Worm (Caenorhabditis elegans) whole organism, L1 larva: Measurements from ENCODE around the gene lmp-1.

Experiments used
- C04F5.9 ChIP-seq: sonication (generic microtip); optimal IDR thresholded peaks from 2 replicates; lab custom pipeline; 2016; ENCODE audit warnings: missing genetic modification characterization, missing compliant biosample characterization
- C16A3.4 ChIP-seq: fragments of 150-350 bp; optimal IDR thresholded peaks from 2 replicates; lab custom pipeline; 2014; ENCODE audit warnings: missing biosample characterization, missing genetic modification characterization
- C34B4.2 ChIP-seq: sonication (generic microtip); optimal IDR thresholded peaks from 2 replicates; lab custom pipeline; 2017; ENCODE audit warnings: mild to moderate bottlenecking, missing genetic modification characterization, missing compliant biosample characterization
- F16B12.6 ChIP-seq: fragments of 150-350 bp; optimal IDR thresholded peaks from 2 replicates; lab custom pipeline; 2014; ENCODE audit warnings: missing biosample characterization, missing genetic modification characterization
- Y116A8C.19 ChIP-seq: sonication (generic microtip); optimal IDR thresholded peaks from 2 replicates; lab custom pipeline; 2016; ENCODE audit warnings: missing compliant biosample characterization, missing genetic modification characterization, borderline replicate concordance
- aha-1 ChIP-seq: fragments of 150-350 bp; optimal IDR thresholded peaks from 2 replicates; lab custom pipeline; 2014; ENCODE audit warnings: missing biosample characterization, missing genetic modification characterization
- alr-1 ChIP-seq: fragments of 200-800 bp; sonication (Bioruptor generic); optimal IDR thresholded peaks from 2 replicates; lab custom pipeline; 2018; ENCODE audit warnings: borderline replicate concordance, mild to moderate bottlenecking, missing genetic modification characterization, missing compliant biosample characterization
- ama-1 ChIP-seq: fragments of 150-350 bp; optimal IDR thresholded peaks from 2 replicates; lab custom pipeline; 2014
- blmp-1 ChIP-seq: fragments of 150-350 bp; optimal IDR thresholded peaks from 2 replicates; lab custom pipeline; 2014; ENCODE audit warnings: missing biosample characterization, missing genetic modification characterization
- ceh-63 ChIP-seq: fragments of 200-800 bp; sonication (Bioruptor generic); optimal IDR thresholded peaks from 2 replicates; lab custom pipeline; 2018; ENCODE audit warnings: mild to moderate bottlenecking, missing genetic modification characterization, missing compliant biosample characterization
- ceh-8 ChIP-seq: fragments of 200-800 bp; sonication (Bioruptor generic); optimal IDR thresholded peaks from 2 replicates; lab custom pipeline; 2018; ENCODE audit warnings: mild to moderate bottlenecking, missing genetic modification characterization, moderate library complexity, missing compliant biosample characterization
- ceh-88 ChIP-seq: fragments of 200-800 bp; sonication (Bioruptor generic); IDR thresholded peaks from 2 replicates; pipeline ENCODE4 v1.3.6; 2022; ENCODE audit warnings: missing genetic modification characterization, missing compliant biosample characterization
- ceh-90 ChIP-seq: sonication (generic microtip); optimal IDR thresholded peaks from 2 replicates; lab custom pipeline; 2016; ENCODE audit warnings: missing genetic modification characterization, missing compliant biosample characterization
- ces-1 ChIP-seq: fragments of 150-350 bp; optimal IDR thresholded peaks from 2 replicates; lab custom pipeline; 2014; ENCODE audit warnings: missing biosample characterization, missing genetic modification reagents, missing genetic modification characterization
- egl-13 ChIP-seq: sonication (generic microtip); optimal IDR thresholded peaks from 2 replicates; lab custom pipeline; 2016; ENCODE audit warnings: missing genotype, missing genetic modification reagents, missing genetic modification characterization, missing compliant biosample characterization
- egl-27 ChIP-seq, 2 experiments: fragments of 150-350 bp in 1 of 2; sonication (generic microtip); optimal IDR thresholded peaks; 3 replicates each; lab custom pipeline; 2017 to 2018; ENCODE audit warnings: missing biosample characterization in 2 of 2, missing genetic modification characterization in 2 of 2, missing genetic modification reagents in 2 of 2
- fkh-4 ChIP-seq: sonication (generic microtip); optimal IDR thresholded peaks from 2 replicates; lab custom pipeline; 2016; ENCODE audit warnings: missing compliant biosample characterization, missing genetic modification characterization, borderline replicate concordance
- fkh-8 ChIP-seq: sonication (generic microtip); optimal IDR thresholded peaks from 2 replicates; lab custom pipeline; 2016; ENCODE audit warnings: mild to moderate bottlenecking, missing genetic modification characterization, missing compliant biosample characterization
- hlh-17 ChIP-seq: fragments of 200-800 bp; sonication (Bioruptor generic); optimal IDR thresholded peaks from 2 replicates; lab custom pipeline; 2018; ENCODE audit warnings: missing genetic modification characterization, mild to moderate bottlenecking, missing compliant biosample characterization, moderate library complexity, borderline replicate concordance
- hpl-2 ChIP-seq: fragments of 150-350 bp; optimal IDR thresholded peaks from 2 replicates; lab custom pipeline; 2014; ENCODE audit warnings: missing biosample characterization, missing genetic modification reagents, missing genetic modification characterization
- lin-13 ChIP-seq: fragments of 150-350 bp; optimal IDR thresholded peaks from 2 replicates; lab custom pipeline; 2014; ENCODE audit warnings: missing biosample characterization, missing genetic modification reagents, missing genetic modification characterization
- lin-14 ChIP-seq: fragments of 200-800 bp; sonication (Bioruptor generic); optimal IDR thresholded peaks from 2 replicates; lab custom pipeline; 2018; ENCODE audit warnings: mild to moderate bottlenecking, missing genetic modification characterization, moderate library complexity, missing compliant biosample characterization
- lin-39 ChIP-seq: fragments of 150-350 bp; optimal IDR thresholded peaks from 2 replicates; lab custom pipeline; 2014; ENCODE audit warnings: missing biosample characterization, missing genetic modification reagents, missing genetic modification characterization
- mab-9 ChIP-seq: fragments of 200-800 bp; sonication (Bioruptor generic); IDR thresholded peaks from 2 replicates; pipeline ENCODE4 v1.3.6; 2022; ENCODE audit warnings: missing genetic modification reagents, missing genetic modification characterization, missing compliant biosample characterization
- mep-1 ChIP-seq: fragments of 150-350 bp; optimal IDR thresholded peaks from 2 replicates; lab custom pipeline; 2014; ENCODE audit warnings: missing biosample characterization, missing genetic modification characterization
- nhr-19 ChIP-seq: fragments of 200-800 bp; sonication (Bioruptor generic); conservative IDR thresholded peaks from 2 replicates; pipeline ENCODE4 v1.3.6; 2022; ENCODE audit warnings: missing genetic modification characterization, missing compliant biosample characterization
- nhr-71 ChIP-seq: sonication (generic microtip); optimal IDR thresholded peaks from 2 replicates; lab custom pipeline; 2016; ENCODE audit warnings: mild to moderate bottlenecking, missing genetic modification characterization, moderate library complexity, missing compliant biosample characterization
- nhr-84 ChIP-seq: sonication (generic microtip); optimal IDR thresholded peaks from 2 replicates; lab custom pipeline; 2017; ENCODE audit warnings: missing biosample characterization, missing genetic modification characterization
- nhr-85 ChIP-seq: sonication (generic microtip); peaks from one replicate; lab custom pipeline; 2016; ENCODE audit warnings: missing genetic modification characterization, inconsistent platforms, missing compliant biosample characterization
- nhr-90 ChIP-seq: sonication (generic microtip); optimal IDR thresholded peaks from 2 replicates; lab custom pipeline; 2016; ENCODE audit warnings: mild to moderate bottlenecking, missing genetic modification characterization, missing compliant biosample characterization; ENCODE audit not compliant: poor library complexity
- rnt-1 ChIP-seq: sonication (generic microtip); optimal IDR thresholded peaks from 2 replicates; lab custom pipeline; 2016; ENCODE audit warnings: mild to moderate bottlenecking, missing genetic modification characterization, moderate library complexity, missing compliant biosample characterization
- snu-23 ChIP-seq: sonication (generic microtip); optimal IDR thresholded peaks from 2 replicates; lab custom pipeline; 2016; ENCODE audit warnings: missing genetic modification characterization, missing compliant biosample characterization
- sptf-1 ChIP-seq: fragments of 150-350 bp; optimal IDR thresholded peaks from 2 replicates; lab custom pipeline; 2014; ENCODE audit warnings: missing biosample characterization, missing genetic modification characterization
- swsn-7 ChIP-seq: sonication (generic microtip); optimal IDR thresholded peaks from 2 replicates; lab custom pipeline; 2016; ENCODE audit warnings: missing genetic modification characterization, missing compliant biosample characterization
- tlp-1 ChIP-seq: fragments of 150-350 bp; optimal IDR thresholded peaks from 2 replicates; lab custom pipeline; 2014; ENCODE audit warnings: missing biosample characterization, missing genetic modification characterization
- unc-30 ChIP-seq: sonication (generic microtip); optimal IDR thresholded peaks from 2 replicates; lab custom pipeline; 2017; ENCODE audit warnings: missing biosample characterization, missing genetic modification characterization
- unc-62 ChIP-seq: fragments of 150-350 bp; optimal IDR thresholded peaks from 2 replicates; lab custom pipeline; 2014; ENCODE audit warnings: missing biosample characterization, missing genetic modification reagents, missing genetic modification characterization
- unc-98 ChIP-seq: fragments of 200-800 bp; sonication (Bioruptor generic); IDR thresholded peaks from 2 replicates; pipeline ENCODE4 v1.3.6; 2022; ENCODE audit warnings: missing genetic modification characterization, missing compliant biosample characterization
- vab-15 ChIP-seq: sonication (generic microtip); optimal IDR thresholded peaks from 2 replicates; lab custom pipeline; 2017; ENCODE audit warnings: missing genotype, mild to moderate bottlenecking, missing genetic modification characterization, missing compliant biosample characterization
- zip-4 ChIP-seq: fragments of 200-800 bp; sonication (Bioruptor generic); optimal IDR thresholded peaks from 2 replicates; lab custom pipeline; 2018; ENCODE audit warnings: mild to moderate bottlenecking, missing genetic modification characterization, moderate library complexity, missing compliant biosample characterization
- ztf-11 ChIP-seq, 2 experiments: sonication (generic microtip); optimal IDR thresholded peaks; 2 replicates each; lab custom pipeline; 2016 to 2017; ENCODE audit warnings: missing genetic modification characterization in 2 of 2, missing biosample characterization in 1 of 2, missing compliant biosample characterization in 1 of 2

The lmp-1 gene

ce11 chrX:6403122-6403521 is 25.6 kb upstream of the lmp-1 start, which contains the start of gene glt-4:
Gene glt-4 (plus strand): TSS chrX:6403422.
- TF ChIP-seq nhr-84 (tag; lab: Kevin White, UChicago) (no peak), ceh-63 (GFP tag; lab: Kevin White, UChicago) (no peak), lin-13 (GFP tag; lab: Kevin White, UChicago) (no peak), aha-1 (tag; lab: Kevin White, UChicago) (no peak), ceh-88 (GFP tag; lab: Robert Waterston, UW) (no peak), mep-1 (tag; lab: Kevin White, UChicago) (no peak), lin-39 (tag; lab: Kevin White, UChicago) (no peak), vab-15 (tag; lab: Kevin White, UChicago) (no peak), egl-27 (tag; optimal IDR thresholded peaks at IDR 0.05; lab: Kevin White, UChicago) (no peak), hpl-2 (GFP tag; lab: Kevin White, UChicago) (no peak), zip-4 (GFP tag; lab: Kevin White, UChicago) (no peak), lin-14 (GFP tag; lab: Kevin White, UChicago) (no peak)
- TF ChIP-seq, all 84 proteins: peak for 0

ce11 chrX:6399450-6399849 is 22.0 kb upstream of the lmp-1 start:
- no peak for TF ChIP-seq nhr-85
- no peak for TF ChIP-seq swsn-7 (tag; lab: Kevin White, UChicago)
- TF ChIP-seq rnt-1: peak; percentile 57
- no peak for TF ChIP-seq Y116A8C.19 (tag; lab: Kevin White, UChicago)
- peak; percentile 17 for TF ChIP-seq nhr-71 (tag; lab: Kevin White, UChicago)
- TF ChIP-seq egl-13 (tag; lab: Kevin White, UChicago): no peak
- peak; percentile 49 for TF ChIP-seq lin-14 (GFP tag; lab: Kevin White, UChicago)
- TF ChIP-seq, all 84 proteins: peak for 3

- TF ChIP-seq vab-15 (tag; lab: Kevin White, UChicago): no peak
- TF ChIP-seq ces-1: no peak
- TF ChIP-seq hpl-2 (GFP tag; lab: Kevin White, UChicago): no peak
- TF ChIP-seq ceh-90 (tag; lab: Kevin White, UChicago): no peak
- no peak for TF ChIP-seq mab-9 (GFP tag; lab: Robert Waterston, UW)
- no peak for TF ChIP-seq C16A3.4
- TF ChIP-seq alr-1: no peak
- TF ChIP-seq blmp-1 (tag; lab: Kevin White, UChicago): no peak
- TF ChIP-seq fkh-4 (tag; lab: Kevin White, UChicago): no peak
- TF ChIP-seq hlh-17: no peak
- no peak for TF ChIP-seq snu-23
- TF ChIP-seq C04F5.9 (tag; lab: Kevin White, UChicago): no peak
- no peak for TF ChIP-seq ztf-11 (tag; optimal IDR thresholded peaks at IDR 0.05; lab: Kevin White, UChicago)
- no peak for TF ChIP-seq unc-30 (tag; lab: Kevin White, UChicago)
- no peak for TF ChIP-seq fkh-8
- no peak for TF ChIP-seq unc-98 (GFP tag; lab: Robert Waterston, UW)
- TF ChIP-seq nhr-85: no peak
- TF ChIP-seq ama-1 (lab: Kevin White, UChicago): no peak
- no peak for TF ChIP-seq nhr-90 (tag; lab: Kevin White, UChicago)
These were observed 14.0 kb upstream of the lmp-1 start, which contains the start of gene igcm-2 for ce11 chrX:6391491-6391890. Gene igcm-2 (minus strand): TSS chrX:6391591.

DNA sequence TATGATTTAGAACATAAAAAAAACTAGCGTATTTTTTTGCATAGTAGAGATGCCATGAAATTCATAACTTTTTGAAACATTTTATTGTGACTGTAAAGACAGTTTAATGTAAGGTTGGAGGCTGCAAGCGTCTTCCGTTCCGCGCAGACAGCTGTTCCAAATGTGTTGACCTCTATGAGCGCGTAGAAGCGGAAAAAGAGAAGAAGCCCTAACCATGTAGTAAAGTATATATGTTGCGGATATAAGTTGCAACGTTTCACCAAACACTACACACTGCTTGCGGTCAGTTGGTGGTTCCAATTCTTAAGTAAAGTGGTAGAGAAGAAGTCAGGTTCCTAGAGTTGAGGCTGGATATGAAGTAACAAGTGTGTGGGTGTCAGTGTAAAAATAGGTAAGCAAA is 11.2 kb upstream of the lmp-1 start:
- TF ChIP-seq hpl-2 (GFP tag; lab: Kevin White, UChicago) (no peak), tlp-1 (tag; lab: Kevin White, UChicago) (no peak), F16B12.6 (tag; lab: Kevin White, UChicago) (no peak), ceh-8 (GFP tag; lab: Kevin White, UChicago) (no peak), nhr-90 (tag; lab: Kevin White, UChicago) (no peak), unc-62 (GFP tag; lab: Kevin White, UChicago) (no peak), sptf-1 (tag; lab: Kevin White, UChicago) (no peak), C34B4.2 (tag; lab: Kevin White, UChicago) (no peak), nhr-19 (GFP tag; lab: Robert Waterston, UW) (no peak)
